Fruit fly (Drosophila melanogaster) whole organism, prepupa: ENCODE results near the gene CG2129.

ENCODE experiments used
- CG11902 ChIP-seq: fragments of 200-800 bp; sonication (Bioruptor generic); optimal IDR thresholded peaks from 3 replicates; lab custom pipeline; 2016; ENCODE audit warnings: missing biosample characterization, missing genetic modification characterization
- CG6808 ChIP-seq: fragments of 200-800 bp; sonication (Bioruptor generic); optimal IDR thresholded peaks from 3 replicates; lab custom pipeline; 2017; ENCODE audit warnings: missing biosample characterization, missing genetic modification characterization, mild to moderate bottlenecking, moderate library complexity, missing genetic modification reagents
- Ets21C ChIP-seq: fragments of 200-800 bp; sonication (Bioruptor generic); optimal IDR thresholded peaks from 3 replicates; lab custom pipeline; 2016; ENCODE audit warnings: missing biosample characterization, missing genetic modification characterization
- Met ChIP-seq: fragments of 200-800 bp; sonication (Bioruptor generic); optimal IDR thresholded peaks from 3 replicates; lab custom pipeline; 2016; ENCODE audit warnings: missing biosample characterization, missing genetic modification characterization
- Sox14 ChIP-seq: fragments of 200-800 bp; sonication (Bioruptor generic); optimal IDR thresholded peaks from 3 replicates; lab custom pipeline; 2016; ENCODE audit warnings: missing biosample characterization, missing genetic modification characterization
- achi ChIP-seq: fragments of 200-800 bp; sonication (Bioruptor generic); optimal IDR thresholded peaks from 3 replicates; lab custom pipeline; 2016; ENCODE audit warnings: missing biosample characterization, missing genetic modification characterization
- cyc ChIP-seq: fragments of 200-800 bp; sonication (Bioruptor generic); optimal IDR thresholded peaks from 3 replicates; lab custom pipeline; 2016; ENCODE audit warnings: missing biosample characterization, missing genetic modification characterization

dm6 chrX:8106281-8107050, 39.2 kb upstream of the CG2129 start:
- TF ChIP-seq achi (GFP tag; lab: Kevin White, UChicago) (no peak), Met (GFP tag; lab: Kevin White, UChicago) (peak; percentile 17), CG11902 (GFP tag; lab: Kevin White, UChicago) (no peak), Ets21C (no peak), cyc (GFP tag; lab: Kevin White, UChicago) (no peak), CG6808 (GFP tag; lab: Kevin White, UChicago) (no peak), Sox14 (no peak)
